Fruit fly (Drosophila melanogaster): ENCODE results near the gene eIF4E1.

Gene eIF4E1

dm6 chr3L:9398435-9398981 lies 3.8 kb downstream of the eIF4E1 start:
- TF ChIP-seq CG34422 (GFP tag; IDR thresholded peaks at IDR 0.05) (0 out of 3 replicates have a peak, but pooled peaks have one; percentile 15), kay (GFP tag; optimal IDR thresholded peaks at IDR 0.05) (no peak), lmd (GFP tag; IDR thresholded peaks at IDR 0.05) (peak; percentile 37; the same call in 1 of the 2 replicates), dmrt99B (tag; optimal IDR thresholded peaks at IDR 0.05) (peak; percentile 9), lola (GFP tag; optimal IDR thresholded peaks at IDR 0.05) (no peak), lbe (GFP tag; optimal IDR thresholded peaks at IDR 0.05) (no peak), gro (GFP tag; optimal IDR thresholded peaks at IDR 0.05) (no peak), Oaz (GFP tag; IDR thresholded peaks at IDR 0.05) (no peak), D19A (tag; optimal IDR thresholded peaks at IDR 0.05) (peak; percentile 85), Hr39 (optimal IDR thresholded peaks at IDR 0.05) (no peak), row (GFP tag; IDR thresholded peaks at IDR 0.05) (peak; percentile 59), HHEX (GFP tag; optimal IDR thresholded peaks at IDR 0.05) (peak; percentile 16), CG10543 (GFP tag; optimal IDR thresholded peaks at IDR 0.05) (no peak), ttk (GFP tag; IDR thresholded peaks at IDR 0.05) (0 out of 2 replicates have a peak, but pooled peaks have one; percentile 22), CG15479 (GFP tag; optimal IDR thresholded peaks at IDR 0.05) (no peak), CG10267 (tag; optimal IDR thresholded peaks at IDR 0.05) (no peak), CG31224 (GFP tag; IDR thresholded peaks at IDR 0.05) (no peak), wor (GFP tag; IDR thresholded peaks at IDR 0.05) (no peak), CG2199 (GFP tag; IDR thresholded peaks at IDR 0.05) (0 out of 3 replicates have a peak, but pooled peaks have one; percentile 45), bcd (GFP tag; optimal IDR thresholded peaks at IDR 0.05) (peak; percentile 15), pan (optimal IDR thresholded peaks at IDR 0.05) (peak in 1 of 2 experiments; percentile 46), pan (GFP tag; optimal IDR thresholded peaks at IDR 0.05 in 1 of 2, IDR thresholded peaks at IDR 0.05 in 1 of 2) (peak in 1 of 2 experiments; percentile 7), BEAF-32 (GFP tag; optimal IDR thresholded peaks at IDR 0.05) (no peak), aop (GFP tag; IDR thresholded peaks at IDR 0.05) (no peak), Jarid2 (GFP tag; optimal IDR thresholded peaks at IDR 0.05) (no peak), sug (tag; optimal IDR thresholded peaks at IDR 0.05) (peak; percentile 30), CG4707 (GFP tag; optimal IDR thresholded peaks at IDR 0.05) (no peak), ap (GFP tag; IDR thresholded peaks at IDR 0.05) (no peak), Vsx1 (GFP tag; optimal IDR thresholded peaks at IDR 0.05) (no peak), CG7357 (GFP tag; IDR thresholded peaks at IDR 0.05) (peak; percentile 39; the same call in 1 of the 3 replicates), zfh2 (GFP tag; optimal IDR thresholded peaks at IDR 0.05) (no peak), CG3281 (GFP tag; optimal IDR thresholded peaks at IDR 0.05) (no peak), CG14441 (GFP tag; IDR thresholded peaks at IDR 0.05) (0 out of 2 replicates have a peak, but pooled peaks have one; percentile 8), CG16815 (GFP tag; optimal IDR thresholded peaks at IDR 0.05) (no peak), CG8290 (GFP tag; optimal IDR thresholded peaks at IDR 0.05) (no peak), CG8290 (tag; optimal IDR thresholded peaks at IDR 0.05) (peak in 1 of 2 experiments; percentile 25), CoRest (tag; optimal IDR thresholded peaks at IDR 0.05) (no peak), Kr (GFP tag; optimal IDR thresholded peaks at IDR 0.05) (no peak), Fer3 (tag; optimal IDR thresholded peaks at IDR 0.05) (no peak), CG32532 (GFP tag; IDR thresholded peaks at IDR 0.05) (peak; percentile 37), Rx (GFP tag; IDR thresholded peaks at IDR 0.05) (no peak), CG12769 (tag; optimal IDR thresholded peaks at IDR 0.05) (no peak), shn (GFP tag; optimal IDR thresholded peaks at IDR 0.05) (no peak), exex (tag; optimal IDR thresholded peaks at IDR 0.05) (no peak), CG8944 (GFP tag; optimal IDR thresholded peaks at IDR 0.05) (no peak), CG1832 (GFP tag; optimal IDR thresholded peaks at IDR 0.05) (no peak), CG13775 (GFP tag; optimal IDR thresholded peaks at IDR 0.05) (no peak), cato (GFP tag; optimal IDR thresholded peaks at IDR 0.05; ENCODE audit: borderline replicate concordance) (no peak), Adf1 (GFP tag; IDR thresholded peaks at IDR 0.05) (no peak), YL-1 (GFP tag; optimal IDR thresholded peaks at IDR 0.05) (no peak), MTF-1 (GFP tag; optimal IDR thresholded peaks at IDR 0.05; ENCODE audit: borderline replicate concordance) (no peak)
